Fruit fly (Drosophila melanogaster) whole organism, pupa: ENCODE results near the gene CG14424.

ENCODE experiments used
- EcR ChIP-seq: fragments of 200-800 bp; sonication (Bioruptor generic); optimal IDR thresholded peaks from 3 replicates; lab custom pipeline; 2019; ENCODE audit warnings: missing biosample characterization, missing genetic modification characterization, mild to moderate bottlenecking, moderate library complexity, missing genetic modification reagents
- rn ChIP-seq: fragments of 200-800 bp; sonication (Bioruptor generic); IDR thresholded peaks from 2 replicates; pipeline ENCODE4 v1.3.6; 2022; ENCODE audit warnings: missing biosample characterization, missing genetic modification characterization

DNA sequence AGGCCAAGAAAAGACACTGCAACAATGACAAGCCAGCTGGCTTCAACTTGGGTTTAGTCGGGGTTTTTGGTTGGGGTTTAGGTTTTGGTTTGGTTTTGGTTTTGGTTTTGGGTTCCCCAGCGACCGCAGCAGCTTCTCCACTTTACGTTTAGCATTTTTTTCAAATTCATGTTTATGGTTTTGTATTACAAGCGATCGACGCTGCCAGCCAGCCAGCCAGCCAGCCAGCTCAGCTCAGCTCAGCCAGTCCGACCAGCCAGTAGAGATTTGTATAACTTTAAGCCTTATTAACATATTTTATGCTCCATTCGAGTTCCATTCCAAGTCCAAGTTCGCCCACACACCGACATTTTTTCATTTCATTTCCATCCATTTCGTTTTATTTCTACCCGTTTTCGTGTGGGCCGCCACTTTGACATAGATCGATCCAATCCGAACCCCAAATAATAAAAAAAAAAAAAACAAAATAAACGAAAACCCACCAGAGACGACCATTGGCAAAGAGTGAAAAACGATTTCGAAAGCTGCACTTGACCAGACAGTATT lies 36.8 kb upstream of the CG14424 start:
- TF ChIP-seq rn (GFP tag; lab: Robert Waterston, UW) (no peak), EcR (GFP tag; lab: Kevin White, UChicago) (no peak)
